Fruit fly (Drosophila melanogaster) whole organism, wandering third instar larva: Measurements from ENCODE around the gene sa.

Experiments used
- CG32264 ChIP-seq: fragments of 200-800 bp; sonication (Bioruptor generic); optimal IDR thresholded peaks from 2 replicates; lab custom pipeline; 2016; ENCODE audit warnings: missing biosample characterization, missing genetic modification characterization
- Mio ChIP-seq: sonication (Bioruptor generic); optimal IDR thresholded peaks from 2 replicates; lab custom pipeline; 2016; ENCODE audit warnings: missing biosample characterization, missing genetic modification characterization

DNA sequence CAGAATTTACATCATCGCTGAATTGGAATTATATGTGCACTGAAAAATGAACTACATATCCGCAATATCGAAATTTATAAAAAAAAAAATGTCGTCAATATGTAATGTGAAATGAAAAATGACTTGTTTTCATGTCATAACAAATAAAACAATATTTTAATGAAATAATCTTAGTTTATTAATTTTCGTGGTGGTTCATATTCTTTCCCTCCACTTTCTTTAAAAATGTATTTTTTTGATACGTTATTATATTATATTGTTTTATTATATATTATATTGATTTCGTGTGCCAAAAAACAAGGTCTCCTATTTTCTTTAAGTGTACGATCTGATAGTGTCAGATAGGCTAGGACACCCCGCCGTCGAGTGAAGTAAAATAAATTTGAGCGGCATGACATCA, 7.8 kb upstream of the sa start:
- TF ChIP-seq CG32264 (GFP tag; lab: Kevin White, UChicago) (no peak), Mio (GFP tag; lab: Kevin White, UChicago) (no peak)
